Worm (Caenorhabditis elegans): ENCODE results near the gene mrp-5.

mrp-5 gene

DNA sequence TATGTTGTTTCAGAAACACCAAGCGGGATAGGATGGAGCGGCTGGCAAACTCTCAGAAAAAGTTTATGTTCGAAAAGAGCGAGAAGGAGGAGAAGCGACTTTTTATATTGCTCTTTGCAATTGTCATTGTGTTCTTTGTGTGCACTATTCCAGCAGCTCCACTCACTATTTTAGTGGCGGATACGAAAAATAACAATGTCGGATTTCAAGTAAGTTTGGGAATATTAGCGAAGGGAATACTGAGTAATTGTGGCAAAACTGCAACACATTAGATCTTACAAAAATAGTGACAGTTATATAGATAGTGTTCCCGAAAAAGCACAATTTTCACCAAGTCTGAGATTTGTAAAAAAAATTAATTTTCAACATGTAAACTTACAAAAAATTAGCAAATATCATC lies 23.4 kb downstream of the mrp-5 start:
- TF ChIP-seq T22C8.4 (GFP tag; IDR thresholded peaks at IDR 0.05) (no peak), flt-1 (GFP tag; IDR thresholded peaks at IDR 0.05) (no peak), med-1 (GFP tag; optimal IDR thresholded peaks at IDR 0.05; ENCODE audit: insufficient read depth) (no peak), ref-1 (GFP tag; conservative IDR thresholded peaks at IDR 0.05) (no peak), tab-1 (GFP tag; IDR thresholded peaks at IDR 0.05) (no peak), ztf-29 (GFP tag; IDR thresholded peaks at IDR 0.05) (no peak), ztf-23 (GFP tag; IDR thresholded peaks at IDR 0.05) (no peak), klf-2 (GFP tag; conservative IDR thresholded peaks at IDR 0.05) (no peak), cog-1 (tag; optimal IDR thresholded peaks at IDR 0.05) (no peak)

DNA sequence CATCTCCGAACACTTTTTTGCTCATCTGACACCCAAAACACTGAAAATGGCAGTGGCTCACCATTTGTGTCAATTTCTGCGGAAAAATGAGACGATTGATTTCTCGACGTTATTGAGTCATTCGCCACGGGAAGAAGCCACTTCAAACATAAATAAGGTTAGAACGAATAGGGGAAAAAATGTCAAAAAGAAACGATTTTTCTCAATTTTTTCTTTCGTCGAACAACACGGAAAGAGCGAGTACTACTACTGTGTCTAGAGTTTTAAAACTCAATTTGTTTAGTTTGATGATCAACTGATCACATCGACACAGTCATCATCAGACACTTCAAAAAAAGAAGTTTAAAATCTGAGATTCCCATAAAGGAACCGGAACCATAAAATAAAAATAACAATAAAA lies 25.2 kb downstream of the mrp-5 start:
- TF ChIP-seq med-1 (GFP tag; optimal IDR thresholded peaks at IDR 0.05; ENCODE audit: insufficient read depth) (no peak), ztf-23 (GFP tag; IDR thresholded peaks at IDR 0.05) (no peak), tab-1 (GFP tag; IDR thresholded peaks at IDR 0.05) (no peak), ztf-29 (GFP tag; IDR thresholded peaks at IDR 0.05) (no peak), flt-1 (GFP tag; IDR thresholded peaks at IDR 0.05) (no peak), ref-1 (GFP tag; conservative IDR thresholded peaks at IDR 0.05) (no peak), cog-1 (tag; optimal IDR thresholded peaks at IDR 0.05) (no peak), T22C8.4 (GFP tag; IDR thresholded peaks at IDR 0.05) (no peak), klf-2 (GFP tag; conservative IDR thresholded peaks at IDR 0.05) (no peak)

DNA sequence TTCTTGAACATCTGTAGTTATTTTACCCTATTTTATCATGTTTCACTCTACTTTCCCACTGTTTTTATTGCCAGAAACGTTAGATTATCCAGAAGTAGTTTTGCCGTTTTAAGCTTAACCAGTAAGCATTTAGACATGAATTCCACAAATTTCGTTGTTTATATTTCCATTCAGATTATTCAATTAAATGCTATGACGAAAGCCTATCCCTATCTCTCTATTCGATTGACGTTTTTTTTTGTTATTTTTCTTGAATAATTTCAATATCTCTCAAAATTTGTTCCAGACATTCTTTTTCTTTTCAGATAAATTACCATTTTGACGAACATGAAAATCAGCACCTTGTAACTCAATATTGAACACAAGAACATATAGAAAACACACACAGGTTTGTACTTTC lies 27.6 kb downstream of the mrp-5 start, which contains the start of gene npr-40:
Gene npr-40, plus strand, starts transcription at position 301 of the 400 bp plus-strand sequence.
- no peak for TF ChIP-seq cog-1 (tag; optimal IDR thresholded peaks at IDR 0.05)
- no peak for TF ChIP-seq ztf-23 (GFP tag; IDR thresholded peaks at IDR 0.05)
- no peak for TF ChIP-seq flt-1 (GFP tag; IDR thresholded peaks at IDR 0.05)
- no peak for TF ChIP-seq tab-1 (GFP tag; IDR thresholded peaks at IDR 0.05)
- TF ChIP-seq klf-2 (GFP tag; conservative IDR thresholded peaks at IDR 0.05) = no peak
- no peak for TF ChIP-seq T22C8.4 (GFP tag; IDR thresholded peaks at IDR 0.05)
- no peak for TF ChIP-seq med-1 (GFP tag; optimal IDR thresholded peaks at IDR 0.05; ENCODE audit: insufficient read depth)
- no peak for TF ChIP-seq ref-1 (GFP tag; conservative IDR thresholded peaks at IDR 0.05)
- no peak for TF ChIP-seq ztf-29 (GFP tag; IDR thresholded peaks at IDR 0.05)

- TF ChIP-seq ztf-29 (GFP tag; IDR thresholded peaks at IDR 0.05) (no peak), T22C8.4 (GFP tag; IDR thresholded peaks at IDR 0.05) (no peak), tab-1 (GFP tag; IDR thresholded peaks at IDR 0.05) (no peak), klf-2 (GFP tag; conservative IDR thresholded peaks at IDR 0.05) (no peak)
These were observed 29.4 kb downstream of the mrp-5 start for ce11 chrX:14916767-14917166.

DNA sequence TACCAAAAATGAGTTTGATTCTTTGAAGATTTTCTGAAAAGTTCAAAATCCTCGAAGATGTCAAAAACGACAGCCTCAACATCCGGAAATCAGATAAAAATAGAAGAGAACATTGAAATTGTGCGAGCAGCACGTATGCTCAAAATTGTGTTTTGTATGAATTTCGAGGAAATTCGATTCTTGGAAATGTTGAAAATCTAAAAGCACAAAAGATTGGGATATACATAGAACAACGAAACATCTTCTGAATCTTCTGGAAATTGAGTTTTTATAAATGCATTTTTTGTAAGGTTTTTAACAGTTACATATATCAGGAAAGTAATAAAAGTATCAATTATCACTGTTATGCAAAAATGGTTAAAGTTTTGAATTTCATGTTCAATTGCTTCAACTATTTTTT lies 35.4 kb downstream of the mrp-5 start:
- TF ChIP-seq tab-1 (GFP tag; IDR thresholded peaks at IDR 0.05) = no peak
- no peak for TF ChIP-seq cog-1 (tag; optimal IDR thresholded peaks at IDR 0.05)
- TF ChIP-seq flt-1 (GFP tag; IDR thresholded peaks at IDR 0.05) = no peak
- TF ChIP-seq ref-1 (GFP tag; conservative IDR thresholded peaks at IDR 0.05) = no peak
- no peak for TF ChIP-seq T22C8.4 (GFP tag; IDR thresholded peaks at IDR 0.05)
- no peak for TF ChIP-seq med-1 (GFP tag; optimal IDR thresholded peaks at IDR 0.05; ENCODE audit: insufficient read depth)
- no peak for TF ChIP-seq ztf-23 (GFP tag; IDR thresholded peaks at IDR 0.05)
- TF ChIP-seq klf-2 (GFP tag; conservative IDR thresholded peaks at IDR 0.05) = no peak
- no peak for TF ChIP-seq ztf-29 (GFP tag; IDR thresholded peaks at IDR 0.05)

ce11 chrX:14907257-14907801 lies 38.8 kb downstream of the mrp-5 start:
- TF ChIP-seq flt-1 (GFP tag; IDR thresholded peaks at IDR 0.05) = no peak
- no peak for TF ChIP-seq tab-1 (GFP tag; IDR thresholded peaks at IDR 0.05)
- no peak for TF ChIP-seq ref-1 (GFP tag; conservative IDR thresholded peaks at IDR 0.05)
- TF ChIP-seq klf-2 (GFP tag; conservative IDR thresholded peaks at IDR 0.05) = no peak
- TF ChIP-seq cog-1 (tag; optimal IDR thresholded peaks at IDR 0.05) = no peak
- TF ChIP-seq med-1 (GFP tag; optimal IDR thresholded peaks at IDR 0.05; ENCODE audit: insufficient read depth) = no peak
- no peak for TF ChIP-seq ztf-29 (GFP tag; IDR thresholded peaks at IDR 0.05)
- no peak for TF ChIP-seq T22C8.4 (GFP tag; IDR thresholded peaks at IDR 0.05)
- no peak for TF ChIP-seq ztf-23 (GFP tag; IDR thresholded peaks at IDR 0.05)

- no peak for TF ChIP-seq T22C8.4 (GFP tag; IDR thresholded peaks at IDR 0.05)
- no peak for TF ChIP-seq ztf-29 (GFP tag; IDR thresholded peaks at IDR 0.05)
- TF ChIP-seq med-1 (GFP tag; optimal IDR thresholded peaks at IDR 0.05; ENCODE audit: insufficient read depth) = no peak
- TF ChIP-seq flt-1 (GFP tag; IDR thresholded peaks at IDR 0.05) = no peak
- no peak for TF ChIP-seq ztf-23 (GFP tag; IDR thresholded peaks at IDR 0.05)
- TF ChIP-seq klf-2 (GFP tag; conservative IDR thresholded peaks at IDR 0.05) = no peak
- no peak for TF ChIP-seq cog-1 (tag; optimal IDR thresholded peaks at IDR 0.05)
- no peak for TF ChIP-seq tab-1 (GFP tag; IDR thresholded peaks at IDR 0.05)
These were observed 41.0 kb downstream of the mrp-5 start, which contains the start of gene hex-5 for ce11 chrX:14905161-14905560. TSS of gene hex-5 (minus strand) at chrX:14905261.

- TF ChIP-seq T22C8.4 (GFP tag; IDR thresholded peaks at IDR 0.05) = no peak
- no peak for TF ChIP-seq ref-1 (GFP tag; conservative IDR thresholded peaks at IDR 0.05)
- no peak for TF ChIP-seq ztf-29 (GFP tag; IDR thresholded peaks at IDR 0.05)
- TF ChIP-seq klf-2 (GFP tag; conservative IDR thresholded peaks at IDR 0.05) = no peak
- TF ChIP-seq tab-1 (GFP tag; IDR thresholded peaks at IDR 0.05) = no peak
- TF ChIP-seq ztf-23 (GFP tag; IDR thresholded peaks at IDR 0.05) = no peak
- no peak for TF ChIP-seq flt-1 (GFP tag; IDR thresholded peaks at IDR 0.05)
- TF ChIP-seq cog-1 (tag; optimal IDR thresholded peaks at IDR 0.05) = no peak
- no peak for TF ChIP-seq med-1 (GFP tag; optimal IDR thresholded peaks at IDR 0.05; ENCODE audit: insufficient read depth)
These were observed 42.7 kb downstream of the mrp-5 start for ce11 chrX:14903424-14903823.

DNA sequence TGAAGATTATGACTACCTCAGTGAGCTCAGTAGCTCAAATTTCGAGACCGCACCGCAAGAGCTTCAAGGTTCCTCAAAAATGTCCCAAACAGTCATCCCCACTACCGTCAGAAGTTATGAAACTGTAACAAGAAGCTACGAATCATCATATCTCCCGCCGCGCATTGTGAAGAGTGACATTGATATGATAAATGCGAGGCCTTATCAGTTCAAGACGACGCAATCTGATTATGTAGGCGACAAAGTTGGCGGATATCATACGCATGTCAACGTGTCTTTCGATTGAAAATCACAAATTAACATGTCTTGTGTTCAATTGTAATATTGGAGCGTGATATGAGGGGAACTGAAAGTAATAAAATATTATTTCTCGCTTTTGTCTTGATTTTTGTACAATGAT lies 45.6 kb downstream of the mrp-5 start:
- TF ChIP-seq med-1 (GFP tag; optimal IDR thresholded peaks at IDR 0.05; ENCODE audit: insufficient read depth) = no peak
- TF ChIP-seq ztf-23 (GFP tag; IDR thresholded peaks at IDR 0.05) = no peak
- TF ChIP-seq ztf-29 (GFP tag; IDR thresholded peaks at IDR 0.05) = no peak
- TF ChIP-seq ref-1 (GFP tag; conservative IDR thresholded peaks at IDR 0.05) = no peak
- TF ChIP-seq tab-1 (GFP tag; IDR thresholded peaks at IDR 0.05) = no peak
- no peak for TF ChIP-seq cog-1 (tag; optimal IDR thresholded peaks at IDR 0.05)
- no peak for TF ChIP-seq klf-2 (GFP tag; conservative IDR thresholded peaks at IDR 0.05)
- TF ChIP-seq flt-1 (GFP tag; IDR thresholded peaks at IDR 0.05) = no peak
- TF ChIP-seq T22C8.4 (GFP tag; IDR thresholded peaks at IDR 0.05) = no peak

DNA sequence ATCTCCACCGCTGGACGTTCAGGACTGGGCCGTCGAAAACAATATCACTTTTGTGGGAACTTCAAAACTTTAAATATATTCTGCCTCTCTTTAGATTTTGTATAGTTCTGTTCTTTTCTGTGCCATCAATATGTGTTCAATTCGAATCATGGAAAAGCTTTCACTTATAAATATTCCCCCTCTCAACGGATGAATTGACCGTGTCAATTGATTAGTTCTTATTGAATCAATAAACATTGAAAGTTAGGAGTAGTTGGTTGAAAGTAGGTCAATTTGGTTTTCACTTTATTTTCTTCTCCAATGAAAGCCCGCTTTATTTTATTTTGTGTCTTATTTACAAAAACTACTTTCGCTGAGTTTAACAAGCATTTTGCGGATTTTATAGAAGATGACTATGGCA lies 47.9 kb downstream of the mrp-5 start, which contains the start of gene lips-8:
Gene lips-8, plus strand, starts transcription at position 301 of the 400 bp plus-strand sequence.
- TF ChIP-seq flt-1 (GFP tag; IDR thresholded peaks at IDR 0.05) = no peak
- no peak for TF ChIP-seq med-1 (GFP tag; optimal IDR thresholded peaks at IDR 0.05; ENCODE audit: insufficient read depth)
- TF ChIP-seq ztf-29 (GFP tag; IDR thresholded peaks at IDR 0.05) = no peak
- TF ChIP-seq tab-1 (GFP tag; IDR thresholded peaks at IDR 0.05) = no peak
- no peak for TF ChIP-seq T22C8.4 (GFP tag; IDR thresholded peaks at IDR 0.05)
- TF ChIP-seq ref-1 (GFP tag; conservative IDR thresholded peaks at IDR 0.05) = no peak
- TF ChIP-seq klf-2 (GFP tag; conservative IDR thresholded peaks at IDR 0.05) = no peak
- TF ChIP-seq ztf-23 (GFP tag; IDR thresholded peaks at IDR 0.05) = no peak
- no peak for TF ChIP-seq cog-1 (tag; optimal IDR thresholded peaks at IDR 0.05)
